Worm (Caenorhabditis elegans) whole organism, L3 larva: ENCODE measurements around the gene F22E5.20.
"Not testable (repeated sequence)": the region's sequence is repeated elsewhere in the genome, so short reads cannot be mapped to it uniquely, and the experiment has no call there.

ENCODE experiments used
- R02D3.7 ChIP-seq: fragments of 150-350 bp; optimal IDR thresholded peaks from 2 replicates; lab custom pipeline; 2014; ENCODE audit warnings: missing biosample characterization, missing genetic modification characterization
- ZK546.5 ChIP-seq: sonication (generic microtip); optimal IDR thresholded peaks from 2 replicates; lab custom pipeline; 2017; ENCODE audit warnings: missing biosample characterization, missing genetic modification characterization
- aly-2 ChIP-seq: fragments of 150-350 bp; optimal IDR thresholded peaks from 2 replicates; lab custom pipeline; 2014; ENCODE audit warnings: missing biosample characterization, missing genetic modification characterization
- ama-1 ChIP-seq: fragments of 150-350 bp; optimal IDR thresholded peaks from 2 replicates; lab custom pipeline; 2018
- ceh-16 ChIP-seq: sonication (generic microtip); optimal IDR thresholded peaks from 2 replicates; lab custom pipeline; 2017; ENCODE audit warnings: missing biosample characterization, missing genetic modification characterization
- ceh-82 ChIP-seq: fragments of 150-350 bp; optimal IDR thresholded peaks from 2 replicates; lab custom pipeline; 2014; ENCODE audit warnings: missing biosample characterization, missing genetic modification characterization
- ceh-9 ChIP-seq: sonication (generic microtip); optimal IDR thresholded peaks from 2 replicates; lab custom pipeline; 2018; ENCODE audit warnings: missing biosample characterization, missing genetic modification characterization
- daf-12 ChIP-seq: fragments of 150-350 bp; optimal IDR thresholded peaks from 2 replicates; lab custom pipeline; 2014; ENCODE audit warnings: missing biosample characterization, missing genetic modification reagents, missing genetic modification characterization
- egl-27 ChIP-seq: sonication (generic microtip); optimal IDR thresholded peaks from 4 replicates; lab custom pipeline; 2017; ENCODE audit warnings: missing biosample characterization, missing genetic modification reagents, missing genetic modification characterization
- egl-5 ChIP-seq: fragments of 150-350 bp; optimal IDR thresholded peaks from 2 replicates; lab custom pipeline; 2017; ENCODE audit warnings: missing biosample characterization, missing genetic modification reagents, missing genetic modification characterization, inconsistent platforms
- elt-1 ChIP-seq: fragments of 150-350 bp; optimal IDR thresholded peaks from 2 replicates; lab custom pipeline; 2014; ENCODE audit warnings: missing biosample characterization, missing genetic modification characterization
- fkh-10 ChIP-seq: sonication (generic microtip); optimal IDR thresholded peaks from 2 replicates; lab custom pipeline; 2017; ENCODE audit warnings: missing biosample characterization, missing genetic modification reagents, missing genetic modification characterization
- fos-1 ChIP-seq: fragments of 150-350 bp; optimal IDR thresholded peaks from 2 replicates; lab custom pipeline; 2014; ENCODE audit warnings: missing biosample characterization, missing genetic modification characterization
- hmg-11 ChIP-seq: sonication (generic microtip); optimal IDR thresholded peaks from 2 replicates; lab custom pipeline; 2016; ENCODE audit warnings: missing genetic modification characterization, missing compliant biosample characterization
- lin-39 ChIP-seq: fragments of 150-350 bp; optimal IDR thresholded peaks from 2 replicates; lab custom pipeline; 2018; ENCODE audit warnings: missing biosample characterization, missing genetic modification reagents, missing genetic modification characterization
- lsy-12 ChIP-seq: sonication (generic microtip); optimal IDR thresholded peaks from 2 replicates; lab custom pipeline; 2016; ENCODE audit warnings: mild to moderate bottlenecking, missing genetic modification characterization, missing compliant biosample characterization
- mdl-1 ChIP-seq: fragments of 150-350 bp; optimal IDR thresholded peaks from 2 replicates; lab custom pipeline; 2014; ENCODE audit warnings: missing biosample characterization, missing genetic modification characterization
- mml-1 ChIP-seq: fragments of 150-350 bp; sonication (generic microtip); optimal IDR thresholded peaks from 3 replicates; lab custom pipeline; 2014; ENCODE audit warnings: missing biosample characterization, missing genetic modification characterization
- nfya-1 ChIP-seq: sonication (generic microtip); optimal IDR thresholded peaks from 2 replicates; lab custom pipeline; 2017; ENCODE audit warnings: missing genetic modification characterization, mild to moderate bottlenecking, missing compliant biosample characterization, antibody characterized with exemption, moderate library complexity; ENCODE audit not compliant: insufficient read depth
- nhr-11 ChIP-seq: fragments of 150-350 bp; optimal IDR thresholded peaks from 2 replicates; lab custom pipeline; 2014; ENCODE audit warnings: missing biosample characterization, missing genetic modification characterization
- nhr-12 ChIP-seq: fragments of 150-350 bp; optimal IDR thresholded peaks from 2 replicates; lab custom pipeline; 2014; ENCODE audit warnings: missing biosample characterization, missing genetic modification characterization
- nhr-23 ChIP-seq: fragments of 150-350 bp; optimal IDR thresholded peaks from 2 replicates; lab custom pipeline; 2014; ENCODE audit warnings: missing biosample characterization, missing genetic modification reagents, missing genetic modification characterization
- nhr-237 ChIP-seq: fragments of 150-350 bp; optimal IDR thresholded peaks from 2 replicates; lab custom pipeline; 2014; ENCODE audit warnings: missing biosample characterization, missing genetic modification characterization
- nhr-25 ChIP-seq: sonication (generic microtip); optimal IDR thresholded peaks from 2 replicates; lab custom pipeline; 2017; ENCODE audit warnings: missing biosample characterization, missing genetic modification characterization
- nhr-28 ChIP-seq: fragments of 150-350 bp; optimal IDR thresholded peaks from 2 replicates; lab custom pipeline; 2014; ENCODE audit warnings: missing biosample characterization, missing genetic modification characterization
- nhr-43 ChIP-seq: sonication (generic microtip); optimal IDR thresholded peaks from 2 replicates; lab custom pipeline; 2016; ENCODE audit warnings: mild to moderate bottlenecking, missing genetic modification characterization, missing compliant biosample characterization; ENCODE audit not compliant: poor library complexity, severe bottlenecking
- nhr-67 ChIP-seq: fragments of 150-350 bp; optimal IDR thresholded peaks from 2 replicates; lab custom pipeline; 2014; ENCODE audit warnings: missing biosample characterization, missing genetic modification characterization
- nhr-76 ChIP-seq: fragments of 150-350 bp; sonication (generic microtip); optimal IDR thresholded peaks from 5 replicates; lab custom pipeline; 2014; ENCODE audit warnings: missing biosample characterization, missing genetic modification characterization
- nhr-77 ChIP-seq: fragments of 150-350 bp; optimal IDR thresholded peaks from 2 replicates; lab custom pipeline; 2014; ENCODE audit warnings: missing biosample characterization, missing genetic modification characterization
- pha-4 ChIP-seq: fragments of 150-350 bp; optimal IDR thresholded peaks from 2 replicates; lab custom pipeline; 2014; ENCODE audit warnings: missing biosample characterization, missing genetic modification reagents, missing genetic modification characterization
- tbx-2 ChIP-seq: sonication (generic microtip); optimal IDR thresholded peaks from 2 replicates; lab custom pipeline; 2016; ENCODE audit warnings: mild to moderate bottlenecking, missing genetic modification characterization, missing compliant biosample characterization
- zag-1 ChIP-seq: fragments of 150-350 bp; optimal IDR thresholded peaks from 2 replicates; lab custom pipeline; 2014; ENCODE audit warnings: missing biosample characterization, missing genetic modification characterization
- ztf-11 ChIP-seq: fragments of 150-350 bp; optimal IDR thresholded peaks from 2 replicates; lab custom pipeline; 2014; ENCODE audit warnings: missing biosample characterization, missing genetic modification characterization

The F22E5.20 gene

ce11 chrII:2695079-2695478 lies 21.6 kb upstream of the F22E5.20 start:
- TF ChIP-seq fkh-10 (GFP tag; lab: Kevin White, UChicago): peak; percentile 56
- TF ChIP-seq ceh-82: no peak

ce11 chrII:2692476-2692875 lies 19.0 kb upstream of the F22E5.20 start, which contains the start of gene set-11:
Gene set-11, minus strand, starts transcription at chrII:2692576.
- TF ChIP-seq fos-1 (tag; lab: Kevin White, UChicago): no peak
- no peak for TF ChIP-seq nhr-67 (tag; lab: Kevin White, UChicago)
- TF ChIP-seq tbx-2 (tag; lab: Kevin White, UChicago): no peak
- TF ChIP-seq lsy-12 (tag; lab: Kevin White, UChicago): no peak
- no peak for TF ChIP-seq nhr-237 (tag; lab: Kevin White, UChicago)
- TF ChIP-seq aly-2 (tag; lab: Kevin White, UChicago): no peak

ce11 chrII:2690080-2690479 lies 16.6 kb upstream of the F22E5.20 start, which contains the start of gene nspf-3:
Gene nspf-3, minus strand, starts transcription at chrII:2690180.
- TF ChIP-seq daf-12 (tag; lab: Kevin White, UChicago) (no peak), mdl-1 (no peak), nhr-23 (no peak)

- not testable (repeated sequence) for TF ChIP-seq aly-2 (tag; lab: Kevin White, UChicago); ztf-11 (tag; lab: Kevin White, UChicago); ceh-82
Observed at ce11 chrII:2688616-2689015, 15.2 kb upstream of the F22E5.20 start, which contains the start of gene nspf-2. Gene nspf-2, plus strand, starts transcription at chrII:2688916.

ce11 chrII:2686985-2687675 lies 13.7 kb upstream of the F22E5.20 start, which contains the start of the genes sup-9 and nspf-1:
Gene sup-9, minus strand, starts transcription at chrII:2687027.
Gene nspf-1, plus strand, starts transcription at chrII:2687625.
- TF ChIP-seq nhr-76 (tag; lab: Kevin White, UChicago) (no peak), nhr-43 (tag; lab: Kevin White, UChicago) (no peak), lsy-12 (tag; lab: Kevin White, UChicago) (no peak), ZK546.5 (tag; lab: Kevin White, UChicago) (no peak), ama-1 (lab: Kevin White, UChicago) (no peak), ceh-16 (no peak), nfya-1 (tag; lab: Kevin White, UChicago) (no peak), nhr-67 (tag; lab: Kevin White, UChicago) (no peak), R02D3.7 (tag; lab: Kevin White, UChicago) (no peak)

ce11 chrII:2684783-2685182 lies 11.3 kb upstream of the F22E5.20 start:
- no peak for TF ChIP-seq nhr-23
- TF ChIP-seq nhr-77 (tag; lab: Kevin White, UChicago): no peak
- no peak for TF ChIP-seq nhr-43 (tag; lab: Kevin White, UChicago)
- no peak for TF ChIP-seq ceh-16
- TF ChIP-seq pha-4: no peak
- TF ChIP-seq ama-1 (lab: Kevin White, UChicago): no peak
- TF ChIP-seq nhr-11 (tag; lab: Kevin White, UChicago): no peak
- no peak for TF ChIP-seq ceh-9 (tag; lab: Kevin White, UChicago)
- no peak for TF ChIP-seq nhr-76 (tag; lab: Kevin White, UChicago)

- TF ChIP-seq nhr-28 (tag; lab: Kevin White, UChicago): no peak
- TF ChIP-seq lin-39 (tag; lab: Kevin White, UChicago): no peak
- TF ChIP-seq egl-27 (tag; lab: Kevin White, UChicago): no peak
- TF ChIP-seq zag-1 (tag; lab: Kevin White, UChicago): no peak
- no peak for TF ChIP-seq ceh-16
- no peak for TF ChIP-seq hmg-11
- no peak for TF ChIP-seq elt-1 (tag; lab: Kevin White, UChicago)
- TF ChIP-seq ama-1 (lab: Kevin White, UChicago): no peak
- TF ChIP-seq ceh-82: no peak
- TF ChIP-seq nhr-12 (tag; lab: Kevin White, UChicago): no peak
- TF ChIP-seq egl-5 (tag; lab: Kevin White, UChicago): no peak
- TF ChIP-seq mml-1 (tag; lab: Kevin White, UChicago): no peak
- TF ChIP-seq ztf-11 (tag; lab: Kevin White, UChicago): no peak
- TF ChIP-seq nhr-23: no peak
- TF ChIP-seq R02D3.7 (tag; lab: Kevin White, UChicago): no peak
- TF ChIP-seq nhr-25 (tag; lab: Kevin White, UChicago): no peak
- TF ChIP-seq, all 47 proteins: peak for 0
Observed at ce11 chrII:2684208-2684607, 10.8 kb upstream of the F22E5.20 start, which contains the start of gene ceh-87. Gene ceh-87, minus strand, starts transcription at chrII:2684308.
